Fruit fly (Drosophila melanogaster) Kc167 (cell line): Measurements from ENCODE around the gene CG33767.

ENCODE experiments used
- Myc ChIP-seq: fragments of >200 bp; optimal IDR thresholded peaks from 2 replicates; lab custom pipeline; 2017; ENCODE audit warnings: missing external identifiers
- Sin3A ChIP-seq: fragments of >200 bp; optimal IDR thresholded peaks from 2 replicates; lab custom pipeline; 2018; ENCODE audit warnings: missing external identifiers
- h ChIP-seq: fragments of >200 bp; optimal IDR thresholded peaks from 3 replicates; lab custom pipeline; 2018; ENCODE audit warnings: missing external identifiers
- insv ChIP-seq: fragments of >200 bp; optimal IDR thresholded peaks from 3 replicates; lab custom pipeline; 2018; ENCODE audit warnings: missing external identifiers
- psq ChIP-seq: fragments of >200 bp; optimal IDR thresholded peaks from 2 replicates; lab custom pipeline; 2017; ENCODE audit warnings: missing external identifiers
- ttk ChIP-seq: sonication (Bioruptor generic); optimal IDR thresholded peaks from 2 replicates; lab custom pipeline; 2017; ENCODE audit warnings: missing external identifiers

The CG33767 gene

DNA sequence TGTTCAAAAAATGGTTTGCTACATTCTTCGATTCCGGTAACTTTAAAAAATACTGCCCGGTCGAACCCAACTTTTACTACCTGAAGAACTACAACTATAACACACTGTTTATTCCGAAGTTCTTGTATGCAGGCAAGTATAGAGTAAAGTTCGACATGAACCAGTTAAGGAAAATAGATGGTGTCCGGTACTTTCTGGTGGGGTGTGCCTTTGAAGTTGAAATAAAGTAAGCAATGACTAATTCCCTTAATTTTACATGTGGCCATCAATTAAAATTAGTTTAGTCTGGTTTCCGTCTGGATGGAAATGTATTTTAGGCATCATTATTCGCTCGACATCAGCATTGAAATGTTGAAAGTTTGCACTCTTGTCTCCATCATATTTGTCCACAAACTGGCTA is at the start of gene CG33767:
Gene CG33767 (plus strand): TSS at position 301 of the 400 bp plus-strand sequence.
- TF ChIP-seq Myc (lab: Kevin White, UChicago) = no peak
- no peak for TF ChIP-seq h (lab: Kevin White, UChicago)
- no peak for TF ChIP-seq psq
- TF ChIP-seq insv = no peak
- TF ChIP-seq Sin3A = no peak
- no peak for TF ChIP-seq ttk (lab: Kevin White, UChicago)

DNA sequence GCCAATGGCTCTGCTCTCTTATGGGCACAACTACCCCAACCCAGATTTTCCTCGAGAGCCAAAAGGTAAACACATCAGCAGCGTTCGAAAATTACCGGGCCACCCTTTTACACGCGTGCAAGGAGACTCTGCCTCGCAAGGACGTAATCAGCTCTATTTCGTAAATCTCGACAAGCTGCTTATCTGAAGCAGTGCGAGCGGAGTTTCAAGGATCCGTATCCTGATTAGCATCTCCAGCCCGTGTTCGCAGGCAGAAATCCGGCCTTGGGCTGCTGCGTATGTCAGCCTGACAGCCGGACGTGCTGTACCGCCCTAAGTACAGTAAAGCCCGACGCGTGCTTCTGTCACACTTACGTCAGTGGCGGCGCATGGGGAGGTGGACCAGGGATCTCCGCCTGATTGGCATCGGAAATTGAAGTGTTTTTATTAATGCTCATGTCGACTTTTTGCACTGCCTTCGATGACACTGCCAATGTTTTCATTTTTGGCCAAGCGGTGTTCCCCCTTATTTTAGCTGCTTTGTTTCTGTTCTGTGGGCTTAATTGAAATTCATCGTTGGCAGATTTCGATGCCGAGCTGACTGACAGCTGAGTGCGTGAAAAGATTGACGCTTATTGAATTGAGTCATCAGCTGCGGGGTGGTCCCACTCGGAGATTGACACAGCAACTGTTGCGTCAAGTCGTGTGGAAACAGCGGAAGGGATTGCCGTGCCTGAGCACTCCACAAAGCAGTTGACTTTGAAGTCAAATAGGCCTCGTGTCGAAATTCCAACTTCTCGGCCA is 40.3 kb upstream of the CG33767 start, which contains the start of gene ND-B14.5AL:
Gene ND-B14.5AL (plus strand): TSS at position 733 of the 783 bp plus-strand sequence.
- TF ChIP-seq ttk (lab: Kevin White, UChicago) = no peak
- TF ChIP-seq Myc (lab: Kevin White, UChicago) = no peak
- TF ChIP-seq insv = no peak
- no peak for TF ChIP-seq Sin3A
- TF ChIP-seq h (lab: Kevin White, UChicago) = no peak
- no peak for TF ChIP-seq psq

DNA sequence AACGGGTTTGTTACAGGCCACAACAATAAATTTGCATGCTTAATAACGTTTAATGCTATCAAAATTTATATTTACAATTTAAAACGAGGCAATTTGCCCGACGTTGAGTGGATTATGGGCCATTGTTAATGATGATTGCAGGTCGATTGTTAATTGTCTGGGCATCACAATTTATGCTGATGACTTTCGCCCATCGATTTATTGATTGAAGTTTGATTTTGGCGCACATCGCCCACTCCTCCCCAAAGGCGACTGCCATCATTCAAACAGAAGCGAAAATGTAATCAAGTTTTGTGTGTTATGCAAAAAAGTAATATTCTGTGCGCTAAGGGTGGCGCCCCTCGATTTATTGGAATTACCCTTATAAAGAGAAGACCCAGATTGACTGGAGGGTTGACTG is 39.0 kb upstream of the CG33767 start:
- no peak for TF ChIP-seq Sin3A
- no peak for TF ChIP-seq Myc (lab: Kevin White, UChicago)
- TF ChIP-seq ttk (lab: Kevin White, UChicago) = no peak
- no peak for TF ChIP-seq psq
- TF ChIP-seq h (lab: Kevin White, UChicago) = no peak
- no peak for TF ChIP-seq insv

DNA sequence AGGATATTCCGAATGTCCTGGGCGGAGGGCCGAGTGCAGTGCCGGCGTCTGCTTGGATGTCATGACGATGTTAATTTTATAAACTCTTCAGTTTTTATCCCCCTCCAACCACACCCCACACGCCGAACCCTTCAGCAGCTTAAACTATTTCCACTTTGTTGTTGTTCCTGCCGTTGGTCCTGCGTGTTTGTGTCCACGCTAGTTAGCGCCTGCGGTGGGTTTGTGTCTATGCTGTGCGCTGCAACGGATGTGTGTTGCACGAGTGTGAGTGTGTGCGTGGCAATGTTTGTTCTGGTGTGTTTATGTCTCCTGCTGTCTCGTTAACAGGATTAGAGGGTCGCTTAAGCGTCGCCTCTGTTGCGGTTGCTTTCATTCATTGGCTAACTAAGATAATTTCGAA is 29.3 kb upstream of the CG33767 start:
- TF ChIP-seq h (lab: Kevin White, UChicago) (no peak), ttk (lab: Kevin White, UChicago) (no peak), insv (no peak), psq (no peak), Myc (lab: Kevin White, UChicago) (no peak), Sin3A (no peak)

- TF ChIP-seq Myc (lab: Kevin White, UChicago) (no peak), Sin3A (no peak), ttk (lab: Kevin White, UChicago) (no peak), insv (no peak), h (lab: Kevin White, UChicago) (no peak), psq (no peak)
Measured at dm6 chr3L:22634111-22634510, 12.0 kb upstream of the CG33767 start.

DNA sequence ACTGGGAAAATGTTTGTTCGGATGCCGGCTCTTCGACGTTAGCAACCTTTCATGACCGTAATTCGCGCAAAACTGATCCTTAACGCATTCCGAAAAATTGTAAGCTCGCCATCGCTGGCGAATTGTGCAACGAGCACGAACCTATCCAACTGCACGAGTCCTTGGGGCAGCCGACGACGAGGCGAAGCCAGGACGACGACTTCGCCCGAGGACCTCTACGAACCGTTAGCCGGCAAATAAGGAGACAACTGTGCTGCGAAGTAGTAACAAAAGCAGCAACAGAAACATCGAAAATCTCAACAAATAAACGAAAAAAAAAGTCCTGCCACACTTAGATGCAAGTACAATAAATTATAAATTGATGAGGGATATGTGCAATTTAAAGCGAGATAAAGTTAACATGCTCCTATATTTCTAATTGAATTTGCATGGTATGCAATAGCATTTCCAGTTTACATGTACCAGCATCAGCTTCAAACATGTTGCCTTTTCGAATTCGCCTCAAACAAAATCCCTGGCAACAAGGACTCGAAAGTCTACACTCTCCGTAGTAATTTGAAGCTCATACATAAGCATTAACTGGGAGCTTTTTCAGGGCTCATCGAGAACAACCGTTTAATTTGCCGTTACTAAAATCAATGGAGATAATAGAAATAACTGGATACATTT is 8.1 kb upstream of the CG33767 start, which contains the start of gene CG14459:
Gene CG14459 (minus strand): TSS at position 51 of the 669 bp plus-strand sequence.
- TF ChIP-seq Sin3A = no peak
- no peak for TF ChIP-seq insv
- no peak for TF ChIP-seq psq
- TF ChIP-seq Myc (lab: Kevin White, UChicago) = no peak
- TF ChIP-seq ttk (lab: Kevin White, UChicago) = no peak
- no peak for TF ChIP-seq h (lab: Kevin White, UChicago)

- TF ChIP-seq Myc (lab: Kevin White, UChicago) (no peak), ttk (lab: Kevin White, UChicago) (no peak)
Measured at dm6 chr3L:22642276-22642900, 3.7 kb upstream of the CG33767 start.

DNA sequence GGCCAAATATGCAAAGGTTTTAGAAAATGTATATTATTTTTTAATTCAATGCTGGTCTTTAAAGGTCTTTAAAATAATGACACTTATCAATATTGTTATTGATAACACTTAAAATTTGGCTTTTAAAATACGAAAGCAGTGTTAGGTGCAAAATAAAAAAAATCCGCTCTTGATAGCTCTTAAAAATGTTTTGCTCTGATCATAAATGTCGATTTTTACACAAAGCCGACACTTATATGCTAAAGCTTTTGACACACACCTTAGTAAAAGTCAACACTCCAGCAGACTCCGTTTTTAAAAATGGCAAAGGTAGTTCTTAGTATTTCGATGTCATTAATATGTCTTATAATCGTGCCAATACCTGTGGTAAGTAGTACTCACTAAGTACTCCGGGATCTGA is 780 bp upstream of the CG33767 start, which contains the start of gene CG33766:
Gene CG33766 (plus strand): TSS at position 301 of the 400 bp plus-strand sequence.
- TF ChIP-seq Myc (lab: Kevin White, UChicago) (no peak), Sin3A (no peak), insv (no peak), psq (no peak), ttk (lab: Kevin White, UChicago) (no peak), h (lab: Kevin White, UChicago) (no peak)

DNA sequence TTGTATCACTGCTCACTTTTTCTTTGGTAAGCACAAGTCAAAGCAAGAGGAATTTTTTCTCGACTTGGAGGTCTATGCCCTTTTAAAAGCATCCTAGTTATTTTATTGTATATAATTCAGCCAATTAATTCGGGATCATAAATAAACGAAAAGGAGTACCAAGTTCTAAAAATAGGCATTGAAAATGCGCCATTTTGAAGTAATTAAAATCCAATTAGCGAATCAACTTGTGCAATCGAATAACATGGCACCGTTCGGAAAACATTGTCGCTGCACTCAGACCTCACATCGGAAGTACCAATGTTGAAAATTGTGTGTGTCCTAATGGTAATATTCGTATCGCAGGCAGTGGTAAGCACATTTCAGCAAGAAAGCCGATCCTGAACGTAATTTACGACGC is 756 bp downstream of the CG33767 start, which contains the start of gene CG33768:
Gene CG33768 (plus strand): TSS at position 301 of the 400 bp plus-strand sequence.
- no peak for TF ChIP-seq ttk (lab: Kevin White, UChicago)
- no peak for TF ChIP-seq psq
- no peak for TF ChIP-seq Sin3A
- no peak for TF ChIP-seq Myc (lab: Kevin White, UChicago)
- no peak for TF ChIP-seq h (lab: Kevin White, UChicago)
- no peak for TF ChIP-seq insv

DNA sequence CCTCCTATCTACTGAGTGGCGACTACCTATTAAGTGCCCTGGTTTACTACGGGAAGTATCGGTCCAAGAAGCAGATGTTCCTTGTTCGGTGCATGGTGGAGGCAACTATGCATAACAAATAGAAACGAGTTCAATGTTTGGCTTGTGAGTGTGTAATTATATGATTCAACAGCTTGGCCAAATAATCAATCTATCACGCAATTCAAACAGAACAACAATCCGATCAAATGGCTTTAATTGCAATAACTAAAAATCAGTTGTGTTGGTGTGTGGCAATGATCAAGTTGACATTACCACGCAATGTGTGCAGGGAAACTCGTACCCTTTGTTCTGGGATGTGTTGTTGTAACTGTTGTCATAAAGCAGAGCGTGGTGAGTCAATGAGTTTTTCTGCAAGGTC is 1.5 kb downstream of the CG33767 start, which contains the start of gene CG33769:
Gene CG33769 (plus strand): TSS at position 301 of the 400 bp plus-strand sequence.
- no peak for TF ChIP-seq h (lab: Kevin White, UChicago)
- TF ChIP-seq Myc (lab: Kevin White, UChicago) = no peak
- no peak for TF ChIP-seq insv
- no peak for TF ChIP-seq ttk (lab: Kevin White, UChicago)
- TF ChIP-seq Sin3A = no peak
- no peak for TF ChIP-seq psq

DNA sequence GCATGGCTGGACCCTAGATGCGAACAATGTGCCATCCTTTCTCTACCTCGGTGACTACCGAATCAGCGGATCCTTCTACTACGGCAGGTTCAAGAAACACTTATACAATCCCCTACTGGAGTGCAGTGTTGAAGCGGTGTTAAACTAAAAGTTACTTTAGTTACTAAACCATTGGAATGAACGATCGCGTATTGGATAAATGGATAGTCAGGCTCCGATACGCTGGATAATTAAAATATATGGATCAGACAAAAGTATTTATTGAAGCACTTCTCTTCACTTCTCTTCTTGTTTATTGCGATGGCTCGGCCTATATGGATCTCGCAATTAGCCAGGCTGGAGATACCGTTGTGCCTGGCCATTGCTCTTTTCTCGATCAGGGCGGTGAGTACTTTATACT is 2.3 kb downstream of the CG33767 start, which contains the start of gene CG33770:
Gene CG33770 (plus strand): TSS at position 301 of the 400 bp plus-strand sequence.
- no peak for TF ChIP-seq Sin3A
- no peak for TF ChIP-seq psq
- no peak for TF ChIP-seq Myc (lab: Kevin White, UChicago)
- no peak for TF ChIP-seq insv
- TF ChIP-seq ttk (lab: Kevin White, UChicago) = no peak

- TF ChIP-seq Myc (lab: Kevin White, UChicago) (no peak), ttk (lab: Kevin White, UChicago) (no peak), psq (no peak), Sin3A (no peak), insv (no peak), h (lab: Kevin White, UChicago) (no peak)
Measured at dm6 chr3L:22649096-22649495, 3.0 kb downstream of the CG33767 start, which contains the start of gene CG33771. Gene CG33771 (plus strand): TSS chr3L:22649396.
